Worm (Caenorhabditis elegans): ENCODE data around the gene R53.4.

ce11 chrII:9934570-9934969 is 33.3 kb downstream of the R53.4 start:
- no peak for TF ChIP-seq ztf-11 (tag; optimal IDR thresholded peaks at IDR 0.05)
- no peak for TF ChIP-seq fkh-10 (GFP tag; optimal IDR thresholded peaks at IDR 0.05)
- no peak for TF ChIP-seq nhr-77 (tag; optimal IDR thresholded peaks at IDR 0.05)
- no peak for TF ChIP-seq nhr-76 (tag; optimal IDR thresholded peaks at IDR 0.05)
- TF ChIP-seq pax-3 (tag; optimal IDR thresholded peaks at IDR 0.05) = no peak
- TF ChIP-seq ceh-63 (GFP tag; optimal IDR thresholded peaks at IDR 0.05) = no peak
- no peak for TF ChIP-seq aha-1 (tag; optimal IDR thresholded peaks at IDR 0.05)

Measured in whole organism, L1 larva.